Fruit fly (Drosophila melanogaster): ENCODE measurements around the gene Obp69a.

Gene Obp69a

DNA sequence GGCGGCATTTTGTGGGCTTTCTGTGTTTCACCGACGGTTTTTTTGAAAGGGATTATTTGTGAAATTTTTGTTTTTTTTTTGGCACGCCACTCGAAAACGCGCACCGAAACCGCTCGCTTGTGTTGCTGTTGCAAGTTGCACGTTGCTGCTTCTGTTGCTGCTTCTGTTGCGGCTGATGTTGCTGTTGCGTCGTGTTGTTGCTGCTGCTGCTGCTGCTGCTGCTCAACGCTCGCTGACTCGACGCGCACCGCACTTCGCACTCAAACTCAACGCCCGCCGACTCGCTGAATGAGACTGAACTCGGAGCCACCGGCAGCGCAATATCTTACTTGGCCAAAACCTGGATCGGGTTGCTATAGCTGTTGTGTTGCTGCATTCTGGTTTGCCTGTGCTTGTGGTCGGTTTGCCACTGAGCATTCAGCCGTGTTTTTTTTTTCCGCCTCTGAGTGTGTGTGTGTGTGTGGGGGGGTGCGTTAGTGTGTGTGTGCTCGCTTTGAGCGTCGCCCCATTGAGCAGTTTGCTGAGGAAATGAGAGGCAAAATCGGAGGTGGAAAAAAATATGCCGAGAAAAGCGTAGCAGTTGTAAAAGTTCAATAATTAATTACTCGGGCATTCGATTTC, 36.5 kb downstream of the Obp69a start, which contains the start of gene toe:
Gene toe, minus strand, starts transcription at position 277 of the 621 bp plus-strand sequence.
- no peak for TF ChIP-seq psq (optimal IDR thresholded peaks at IDR 0.05)
- TF ChIP-seq EcR (GFP tag; optimal IDR thresholded peaks at IDR 0.05), result no peak
- TF ChIP-seq usp (GFP tag; optimal IDR thresholded peaks at IDR 0.05), result no peak
- TF ChIP-seq Dll (optimal IDR thresholded peaks at IDR 0.05), result no peak
- no peak for TF ChIP-seq pan (optimal IDR thresholded peaks at IDR 0.05)
- TF ChIP-seq CG8478 (optimal IDR thresholded peaks at IDR 0.05), result no peak

DNA sequence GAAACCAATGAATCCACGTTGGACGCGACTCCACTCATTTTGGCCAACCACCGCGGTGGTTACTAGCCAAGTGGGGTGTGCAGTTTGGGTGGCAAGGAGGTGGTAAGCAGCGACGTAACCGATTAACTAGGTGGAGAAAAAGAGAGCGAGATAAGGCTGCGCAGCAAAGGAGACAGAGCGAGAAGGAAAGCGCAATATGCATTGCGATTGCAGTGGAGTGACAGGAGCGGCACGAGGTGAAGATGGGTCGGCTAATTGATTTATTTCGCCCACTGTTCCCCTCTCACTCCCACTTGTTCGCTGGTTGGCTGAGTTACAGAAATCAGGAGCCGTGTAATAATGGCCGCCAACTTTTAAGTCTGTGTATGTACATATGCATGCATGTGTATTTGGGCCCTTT, 37.7 kb downstream of the Obp69a start:
- peak; percentile 13 for TF ChIP-seq Dll (optimal IDR thresholded peaks at IDR 0.05)
- no peak for TF ChIP-seq EcR (GFP tag; optimal IDR thresholded peaks at IDR 0.05)
- peak; percentile 81 for TF ChIP-seq CG8478 (optimal IDR thresholded peaks at IDR 0.05)

DNA sequence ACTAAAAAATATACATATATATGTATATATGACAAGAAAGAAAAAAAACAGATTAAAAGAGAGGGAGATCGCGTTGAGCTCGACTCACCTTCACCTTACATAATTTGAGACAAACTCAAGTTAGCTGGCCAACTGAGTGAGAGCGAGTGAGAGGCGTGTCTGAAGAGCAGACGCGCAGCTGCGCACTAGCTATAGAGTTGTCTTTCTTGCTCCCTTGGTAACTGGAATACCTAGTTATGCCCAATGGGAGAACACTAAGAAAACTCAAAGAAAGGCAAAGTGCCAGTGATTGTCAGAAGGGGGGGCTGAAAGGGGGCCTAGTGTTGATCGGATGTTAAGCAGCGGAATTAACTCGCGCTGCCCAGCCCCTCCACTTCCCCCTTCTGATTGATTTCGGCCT, 38.5 kb downstream of the Obp69a start:
- TF ChIP-seq psq (optimal IDR thresholded peaks at IDR 0.05), result no peak
- peak; percentile 52 for TF ChIP-seq CG8478 (optimal IDR thresholded peaks at IDR 0.05)

DNA sequence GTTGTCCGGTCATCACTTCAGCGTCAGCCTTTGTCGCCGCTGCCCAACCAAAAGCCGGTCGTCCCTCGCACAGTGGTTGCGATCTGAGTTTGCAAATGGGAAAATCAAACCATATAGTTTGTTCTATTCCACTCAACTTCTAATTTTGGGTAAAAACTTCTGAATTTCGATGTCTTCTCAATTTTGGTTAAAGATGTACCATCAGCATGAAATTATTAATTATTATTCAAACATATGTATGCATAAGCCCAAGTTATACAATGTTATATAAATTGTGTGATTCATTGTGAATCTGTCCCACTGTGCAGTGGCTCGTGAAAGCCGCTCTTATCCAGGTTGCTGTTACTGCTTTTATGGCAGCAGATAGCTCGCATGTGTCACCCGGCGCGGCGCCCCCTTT, 46.6 kb downstream of the Obp69a start:
- TF ChIP-seq pan (optimal IDR thresholded peaks at IDR 0.05) (no peak), usp (GFP tag; optimal IDR thresholded peaks at IDR 0.05) (no peak), EcR (GFP tag; optimal IDR thresholded peaks at IDR 0.05) (no peak), psq (optimal IDR thresholded peaks at IDR 0.05) (no peak), Dll (optimal IDR thresholded peaks at IDR 0.05) (no peak), CG8478 (optimal IDR thresholded peaks at IDR 0.05) (no peak)

DNA sequence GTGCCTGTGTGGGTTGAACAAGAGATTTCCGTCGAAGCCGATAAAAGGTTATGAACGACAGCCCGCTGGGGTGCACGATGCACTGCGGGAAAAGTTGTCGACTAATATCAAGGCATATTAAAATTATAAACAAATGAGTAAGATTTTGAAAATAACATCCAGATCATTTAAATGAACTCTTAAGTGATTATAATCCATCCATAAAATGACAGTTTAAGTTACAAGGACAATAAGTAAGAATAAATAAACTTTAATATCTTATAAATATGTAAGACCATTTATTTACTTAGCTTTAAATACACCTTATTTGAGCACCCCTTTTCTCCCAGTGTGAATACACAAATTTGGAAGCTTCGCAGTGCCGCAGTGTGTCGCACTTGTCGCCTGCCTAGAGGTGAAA, 48.1 kb downstream of the Obp69a start:
- no peak for TF ChIP-seq Dll (optimal IDR thresholded peaks at IDR 0.05)
- no peak for TF ChIP-seq EcR (GFP tag; optimal IDR thresholded peaks at IDR 0.05)
- no peak for TF ChIP-seq usp (GFP tag; optimal IDR thresholded peaks at IDR 0.05)
- no peak for TF ChIP-seq pan (optimal IDR thresholded peaks at IDR 0.05)
- no peak for TF ChIP-seq psq (optimal IDR thresholded peaks at IDR 0.05)
- no peak for TF ChIP-seq CG8478 (optimal IDR thresholded peaks at IDR 0.05)
